Worm (Caenorhabditis elegans): Measurements from ENCODE around the gene dhs-9.

DNA sequence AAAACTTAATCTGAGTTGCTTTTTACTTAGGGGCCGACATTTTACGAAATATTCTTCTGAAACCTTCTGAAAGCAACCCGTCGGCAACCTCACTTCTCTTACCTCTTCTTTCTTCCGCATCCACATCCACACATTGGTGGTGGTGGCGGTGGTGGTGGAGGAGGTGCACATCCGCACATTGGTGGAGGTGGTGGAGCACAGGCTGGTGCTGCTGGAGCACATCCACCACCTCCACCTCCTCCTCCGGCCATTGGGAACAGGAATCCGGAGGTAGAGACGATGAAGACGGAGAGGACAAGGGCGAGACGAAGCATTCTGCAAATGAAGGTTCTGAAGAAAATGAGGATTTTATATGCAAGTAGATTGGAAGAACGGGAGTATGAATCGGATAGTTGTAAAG, 45.8 kb upstream of the dhs-9 start, which contains the start of gene grl-22:
- TF ChIP-seq hmg-1.2 (GFP tag; IDR thresholded peaks at IDR 0.05) (no peak), nfya-1 (tag; optimal IDR thresholded peaks at IDR 0.05; ENCODE audit: borderline replicate concordance, insufficient read depth) (no peak)
